Worm (Caenorhabditis elegans) whole organism, L4/young adult: Measurements from ENCODE around the gene nucl-1.

ENCODE experiments used
- W03F9.2 ChIP-seq: fragments of 150-350 bp; optimal IDR thresholded peaks from 2 replicates; lab custom pipeline; 2014; ENCODE audit warnings: missing biosample characterization, missing genetic modification characterization
- dao-5 ChIP-seq: sonication (generic microtip); optimal IDR thresholded peaks from 2 replicates; lab custom pipeline; 2016; ENCODE audit warnings: missing genotype, missing genetic modification characterization, moderate library complexity, missing compliant biosample characterization
- him-1 ChIP-seq: sonication (generic microtip); optimal IDR thresholded peaks from 2 replicates; lab custom pipeline; 2016; ENCODE audit warnings: missing genotype, missing genetic modification reagents, missing genetic modification characterization, missing compliant biosample characterization

ce11 chrIV:8247341-8247740 lies 42.0 kb downstream of the nucl-1 start:
- TF ChIP-seq him-1 (no peak), dao-5 (tag; lab: Kevin White, UChicago) (no peak), W03F9.2 (tag; lab: Kevin White, UChicago) (no peak)
